Worm (Caenorhabditis elegans) whole organism, L3 larva: ENCODE measurements around the gene srd-43.

Experiments used
- ZK546.5 ChIP-seq: sonication (generic microtip); optimal IDR thresholded peaks from 2 replicates; lab custom pipeline; 2017; ENCODE audit warnings: missing biosample characterization, missing genetic modification characterization
- aly-2 ChIP-seq: fragments of 150-350 bp; optimal IDR thresholded peaks from 2 replicates; lab custom pipeline; 2014; ENCODE audit warnings: missing biosample characterization, missing genetic modification characterization
- ceh-9 ChIP-seq: sonication (generic microtip); optimal IDR thresholded peaks from 2 replicates; lab custom pipeline; 2018; ENCODE audit warnings: missing biosample characterization, missing genetic modification characterization
- lin-15B ChIP-seq: fragments of 150-350 bp; optimal IDR thresholded peaks from 2 replicates; lab custom pipeline; 2014; ENCODE audit warnings: missing biosample characterization, missing genetic modification characterization
- mdl-1 ChIP-seq: fragments of 150-350 bp; optimal IDR thresholded peaks from 2 replicates; lab custom pipeline; 2014; ENCODE audit warnings: missing biosample characterization, missing genetic modification characterization
- nfya-1 ChIP-seq: sonication (generic microtip); optimal IDR thresholded peaks from 2 replicates; lab custom pipeline; 2017; ENCODE audit warnings: missing genetic modification characterization, mild to moderate bottlenecking, missing compliant biosample characterization, antibody characterized with exemption, moderate library complexity; ENCODE audit not compliant: insufficient read depth
- nhr-25 ChIP-seq: sonication (generic microtip); optimal IDR thresholded peaks from 2 replicates; lab custom pipeline; 2017; ENCODE audit warnings: missing biosample characterization, missing genetic modification characterization
- nhr-77 ChIP-seq: fragments of 150-350 bp; optimal IDR thresholded peaks from 2 replicates; lab custom pipeline; 2014; ENCODE audit warnings: missing biosample characterization, missing genetic modification characterization
- skn-1 ChIP-seq: fragments of 150-350 bp; optimal IDR thresholded peaks from 2 replicates; lab custom pipeline; 2014; ENCODE audit warnings: missing biosample characterization, missing genetic modification characterization
- unc-39 ChIP-seq: sonication (generic microtip); optimal IDR thresholded peaks from 4 replicates; lab custom pipeline; 2017; ENCODE audit warnings: missing biosample characterization, missing genetic modification characterization
- unc-62 ChIP-seq: fragments of 150-350 bp; sonication (generic microtip); optimal IDR thresholded peaks from 4 replicates; lab custom pipeline; 2014; ENCODE audit warnings: missing biosample characterization, missing genetic modification reagents, missing genetic modification characterization

ce11 chrX:13284091-13284490, 21.6 kb downstream of the srd-43 start, which contains the start of gene cyp-14A4:
- TF ChIP-seq unc-62: no peak
- TF ChIP-seq aly-2 (tag; lab: Kevin White, UChicago): no peak
- TF ChIP-seq ceh-9 (tag; lab: Kevin White, UChicago): no peak
- TF ChIP-seq nhr-77: no peak
- TF ChIP-seq nhr-25 (tag; lab: Kevin White, UChicago): no peak
- no peak for TF ChIP-seq nfya-1
- TF ChIP-seq mdl-1 (tag; lab: Kevin White, UChicago): no peak
- no peak for TF ChIP-seq ZK546.5
- TF ChIP-seq lin-15B (tag; lab: Kevin White, UChicago): no peak
- no peak for TF ChIP-seq unc-39 (tag; lab: Kevin White, UChicago)
- no peak for TF ChIP-seq skn-1 (tag; lab: Kevin White, UChicago)
